Fruit fly (Drosophila melanogaster): Measurements from ENCODE around the gene Arglu1.

The Arglu1 gene

DNA sequence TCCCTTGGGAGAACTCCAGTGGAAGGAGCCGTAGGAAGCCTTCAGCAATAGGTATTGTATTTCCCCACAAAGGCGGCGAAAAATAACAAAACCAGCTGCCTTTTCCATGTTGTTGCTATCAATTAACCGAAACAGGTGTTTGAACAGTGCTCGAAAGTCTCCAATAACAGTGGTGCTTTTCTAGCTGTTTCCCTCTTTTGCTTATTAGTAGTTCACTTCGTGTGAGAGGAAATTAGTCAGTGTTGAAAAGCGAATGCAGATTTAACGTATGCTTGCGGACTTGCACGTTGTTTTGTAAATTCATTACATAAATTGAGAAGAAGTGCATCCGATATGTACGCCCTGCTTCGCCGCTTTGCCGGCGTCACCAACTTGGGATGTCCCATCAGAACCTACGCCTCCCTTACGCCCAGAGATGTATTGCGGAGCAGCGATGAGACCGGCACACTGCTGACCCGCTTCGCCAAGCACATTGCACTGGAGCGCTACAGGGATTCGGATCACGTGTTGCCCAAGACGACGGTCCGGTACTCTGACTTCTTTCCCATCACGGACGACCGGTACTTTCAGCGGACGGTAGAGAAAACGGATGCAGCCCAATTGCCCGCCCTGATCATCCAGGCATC, 810 bp upstream of the Arglu1 start, which contains the start of the genes Datp and CG4619 (continued):
- TF ChIP-seq CG14667 (GFP tag; IDR thresholded peaks at IDR 0.05) (no peak), nerfin-2 (GFP tag; IDR thresholded peaks at IDR 0.05; ENCODE audit: partially characterized antibody) (no peak), slp2 (GFP tag; optimal IDR thresholded peaks at IDR 0.05) (no peak), CG1647 (GFP tag; optimal IDR thresholded peaks at IDR 0.05) (peak; percentile 21), emc (GFP tag; optimal IDR thresholded peaks at IDR 0.05) (peak; percentile 38), Dbx (GFP tag; IDR thresholded peaks at IDR 0.05) (peak; percentile 62; the same call in 2 of the 3 replicates), Hey (tag; optimal IDR thresholded peaks at IDR 0.05) (no peak), her (GFP tag; optimal IDR thresholded peaks at IDR 0.05) (peak; percentile 54), CG14050 (GFP tag; IDR thresholded peaks at IDR 0.05) (no peak; the same call in 2 of the 3 replicates), CG10462 (GFP tag; optimal IDR thresholded peaks at IDR 0.05) (no peak), Mes4 (GFP tag; optimal IDR thresholded peaks at IDR 0.05) (no peak), CG7556 (GFP tag; optimal IDR thresholded peaks at IDR 0.05) (no peak), CG9437 (GFP tag; optimal IDR thresholded peaks at IDR 0.05) (peak; percentile 93), BEAF-32 (GFP tag; optimal IDR thresholded peaks at IDR 0.05) (peak; percentile 23), CG10565 (GFP tag; optimal IDR thresholded peaks at IDR 0.05) (no peak), h (optimal IDR thresholded peaks at IDR 0.05) (no peak), vvl (GFP tag; IDR thresholded peaks at IDR 0.05) (peak; percentile 63; the same call in 1 of the 2 replicates), amos (GFP tag; IDR thresholded peaks at IDR 0.05; ENCODE audit: partially characterized antibody) (peak; percentile 19; the same call in 1 of the 2 replicates), B-H1 (GFP tag; IDR thresholded peaks at IDR 0.05) (no peak), CG12299 (tag; optimal IDR thresholded peaks at IDR 0.05) (no peak), Meics (GFP tag; optimal IDR thresholded peaks at IDR 0.05) (peak; percentile 39), CG15073 (GFP tag; optimal IDR thresholded peaks at IDR 0.05) (no peak), CG3726 (GFP tag; IDR thresholded peaks at IDR 0.05) (no peak), CG3847 (GFP tag; IDR thresholded peaks at IDR 0.05) (peak; percentile 83), CG15269 (tag; optimal IDR thresholded peaks at IDR 0.05) (no peak), danr (GFP tag; IDR thresholded peaks at IDR 0.05) (no peak), CG7963 (GFP tag; IDR thresholded peaks at IDR 0.05; ENCODE audit: partially characterized antibody) (no peak; the same call in 2 of the 3 replicates), CG1024 (GFP tag; IDR thresholded peaks at IDR 0.05) (0 out of 2 replicates have a peak, but pooled peaks have one; percentile 6), corto (GFP tag; optimal IDR thresholded peaks at IDR 0.05) (no peak), dpn (GFP tag; optimal IDR thresholded peaks at IDR 0.05) (peak; percentile 63 to 66), CG13894 (tag; optimal IDR thresholded peaks at IDR 0.05) (no peak), NFAT (GFP tag; IDR thresholded peaks at IDR 0.05) (peak; percentile 76), CG8924 (tag; optimal IDR thresholded peaks at IDR 0.05) (no peak), CG1529 (GFP tag; optimal IDR thresholded peaks at IDR 0.05) (no peak), CG16779 (GFP tag; IDR thresholded peaks at IDR 0.05) (no peak), CG11398 (GFP tag; optimal IDR thresholded peaks at IDR 0.05) (no peak), ap (GFP tag; IDR thresholded peaks at IDR 0.05) (no peak), bigmax (GFP tag; optimal IDR thresholded peaks at IDR 0.05) (no peak), CG9727 (GFP tag; optimal IDR thresholded peaks at IDR 0.05) (no peak), CG7786 (GFP tag; optimal IDR thresholded peaks at IDR 0.05) (peak; percentile 60), zfh2 (GFP tag; optimal IDR thresholded peaks at IDR 0.05) (peak; percentile 77), Rx (GFP tag; IDR thresholded peaks at IDR 0.05) (no peak), CG14014 (GFP tag; IDR thresholded peaks at IDR 0.05) (0 out of 2 replicates have a peak, but pooled peaks have one; percentile 13), fd102C (GFP tag; optimal IDR thresholded peaks at IDR 0.05) (no peak), unpg (GFP tag; optimal IDR thresholded peaks at IDR 0.05) (no peak), CG11504 (tag; optimal IDR thresholded peaks at IDR 0.05) (no peak), mld (GFP tag; IDR thresholded peaks at IDR 0.05; ENCODE audit: partially characterized antibody) (no peak), CG32772 (GFP tag; IDR thresholded peaks at IDR 0.05) (0 out of 2 replicates have a peak, but pooled peaks have one; percentile 6), Hr51 (GFP tag; optimal IDR thresholded peaks at IDR 0.05) (no peak)
